Worm (Caenorhabditis elegans) whole organism, L4 larva: ENCODE measurements around the gene slmp-1.

Source experiments
- F26F4.8 ChIP-seq: fragments of 200-800 bp; sonication (Bioruptor generic); conservative IDR thresholded peaks from 2 replicates; pipeline ENCODE4 v1.3.6; 2022; ENCODE audit warnings: missing genetic modification characterization, missing compliant biosample characterization
- F44E2.7 ChIP-seq: fragments of 200-800 bp; sonication (Bioruptor generic); IDR thresholded peaks from 2 replicates; pipeline ENCODE4 v2.1.2; 2022; ENCODE audit warnings: missing genetic modification characterization, missing compliant biosample characterization
- T26A8.4 ChIP-seq: fragments of 200-800 bp; sonication (Bioruptor generic); IDR thresholded peaks from 2 replicates; pipeline ENCODE4 v1.3.6; 2022; ENCODE audit warnings: missing genetic modification characterization, missing compliant biosample characterization
- ZK546.5 ChIP-seq, 2 experiments: sonication (generic microtip); optimal IDR thresholded peaks; 2 replicates each; lab custom pipeline; 2017; ENCODE audit warnings: missing biosample characterization in 2 of 2, missing genetic modification characterization in 2 of 2
- aha-1 ChIP-seq: fragments of 150-350 bp; peaks from one replicate; lab custom pipeline; 2014; ENCODE audit warnings: missing biosample characterization, missing genetic modification characterization
- ceh-20 ChIP-seq: fragments of 200-800 bp; sonication (Bioruptor generic); IDR thresholded peaks from 2 replicates; pipeline ENCODE4 v1.3.6; 2022; ENCODE audit warnings: missing genetic modification reagents, missing genetic modification characterization, missing compliant biosample characterization
- ceh-28 ChIP-seq: fragments of 150-350 bp; optimal IDR thresholded peaks from 2 replicates; lab custom pipeline; 2014; ENCODE audit warnings: missing biosample characterization, missing genetic modification reagents, missing genetic modification characterization
- ceh-44 ChIP-seq: fragments of 200-800 bp; sonication (Bioruptor generic); IDR thresholded peaks from 2 replicates; pipeline ENCODE4 v1.3.6; 2022; ENCODE audit warnings: missing genetic modification reagents, missing genetic modification characterization, missing compliant biosample characterization
- ces-1 ChIP-seq: fragments of 150-350 bp; sonication (generic microtip); optimal IDR thresholded peaks from 4 replicates; lab custom pipeline; 2014; ENCODE audit warnings: missing biosample characterization, missing genetic modification reagents, missing genetic modification characterization
- ctbp-1 ChIP-seq: fragments of 200-800 bp; sonication (Bioruptor generic); IDR thresholded peaks from 2 replicates; pipeline ENCODE4 v1.3.6; 2022; ENCODE audit warnings: missing genetic modification reagents, missing genetic modification characterization, missing compliant biosample characterization
- daf-16 ChIP-seq, 3 experiments: sonication (generic microtip); optimal IDR thresholded peaks; 2 replicates each; lab custom pipeline; 2016 to 2017; ENCODE audit warnings: missing genetic modification characterization in 3 of 3, missing genetic modification reagents in 3 of 3, mild to moderate bottlenecking in 2 of 3, missing compliant biosample characterization in 2 of 3, missing biosample characterization in 1 of 3, moderate library complexity in 1 of 3
- dmd-8 ChIP-seq: fragments of 200-800 bp; sonication (Bioruptor generic); IDR thresholded peaks from 2 replicates; pipeline ENCODE4 v1.3.6; 2022; ENCODE audit warnings: missing genetic modification characterization, missing compliant biosample characterization
- dve-1 ChIP-seq: sonication (generic microtip); optimal IDR thresholded peaks from 2 replicates; lab custom pipeline; 2017; ENCODE audit warnings: antibody characterized with exemption, mild to moderate bottlenecking, missing genetic modification characterization, missing compliant biosample characterization; ENCODE audit not compliant: insufficient read depth
- egl-43 ChIP-seq: fragments of 200-800 bp; sonication (Bioruptor generic); IDR thresholded peaks from 2 replicates; pipeline ENCODE4 v1.3.6; 2022; ENCODE audit warnings: missing genetic modification reagents, missing genetic modification characterization, missing compliant biosample characterization
- fkh-10 ChIP-seq: fragments of 150-350 bp; optimal IDR thresholded peaks from 2 replicates; lab custom pipeline; 2014; ENCODE audit warnings: missing biosample characterization, missing genetic modification reagents, missing genetic modification characterization
- hif-1 ChIP-seq, 2 experiments: sonication (generic microtip); optimal IDR thresholded peaks; 2 replicates each; lab custom pipeline; 2016 to 2017; ENCODE audit warnings: missing compliant biosample characterization in 2 of 2, missing genetic modification characterization in 2 of 2, missing genetic modification reagents in 2 of 2, missing genotype in 2 of 2, mild to moderate bottlenecking in 1 of 2
- hlh-11 ChIP-seq: fragments of 200-800 bp; sonication (Bioruptor generic); optimal IDR thresholded peaks from 2 replicates; lab custom pipeline; 2018; ENCODE audit warnings: mild to moderate bottlenecking, missing genetic modification characterization, missing compliant biosample characterization
- hlh-30 ChIP-seq: sonication (generic microtip); optimal IDR thresholded peaks from 2 replicates; lab custom pipeline; 2017; ENCODE audit warnings: antibody characterized with exemption, mild to moderate bottlenecking, missing genetic modification characterization, missing compliant biosample characterization; ENCODE audit not compliant: insufficient read depth
- hmg-1.1 ChIP-seq: fragments of 200-800 bp; sonication (Bioruptor generic); IDR thresholded peaks from 2 replicates; pipeline ENCODE4 v1.3.6; 2022; ENCODE audit warnings: missing genetic modification reagents, missing genetic modification characterization, missing compliant biosample characterization
- lin-29 ChIP-seq: fragments of 200-800 bp; sonication (Bioruptor generic); IDR thresholded peaks from 2 replicates; pipeline ENCODE4 v1.3.6; 2022; ENCODE audit warnings: missing genetic modification reagents, missing genetic modification characterization, missing compliant biosample characterization
- lir-3 ChIP-seq: sonication (generic microtip); optimal IDR thresholded peaks from 2 replicates; lab custom pipeline; 2016; ENCODE audit warnings: mild to moderate bottlenecking, missing genetic modification characterization, missing compliant biosample characterization
- lsy-2 ChIP-seq, 2 experiments: fragments of 150-350 bp in 1 of 2; sonication (generic microtip) in 1 of 2; optimal IDR thresholded peaks; 2 replicates each; lab custom pipeline; 2014 to 2017; ENCODE audit warnings: missing biosample characterization in 2 of 2, missing genetic modification characterization in 2 of 2
- madf-5 ChIP-seq, 2 experiments: fragments of 200-800 bp; sonication (Bioruptor generic); IDR thresholded peaks; 2 replicates each; pipeline ENCODE4 v1.3.6; 2022; ENCODE audit warnings: missing compliant biosample characterization in 2 of 2, missing genetic modification characterization in 2 of 2
- madf-9 ChIP-seq: fragments of 200-800 bp; sonication (Bioruptor generic); conservative IDR thresholded peaks from 2 replicates; pipeline ENCODE4 v1.3.6; 2022; ENCODE audit warnings: missing genetic modification reagents, missing genetic modification characterization, missing compliant biosample characterization
- mdl-1 ChIP-seq, 2 experiments: fragments of 150-350 bp in 1 of 2; sonication (generic microtip) in 1 of 2; optimal IDR thresholded peaks; 2 replicates each; lab custom pipeline; 2014 to 2017; ENCODE audit warnings: missing biosample characterization in 2 of 2, missing genetic modification characterization in 2 of 2
- mdt-29 ChIP-seq: fragments of 200-800 bp; sonication (Bioruptor generic); IDR thresholded peaks from 2 replicates; pipeline ENCODE4 v1.3.6; 2022; ENCODE audit warnings: missing genetic modification reagents, missing genetic modification characterization, missing compliant biosample characterization
- mes-2 ChIP-seq: sonication (generic microtip); optimal IDR thresholded peaks from 2 replicates; lab custom pipeline; 2016; ENCODE audit warnings: missing genotype, mild to moderate bottlenecking, missing genetic modification characterization, missing compliant biosample characterization; ENCODE audit not compliant: poor library complexity, severe bottlenecking
- mxl-2 ChIP-seq: fragments of 200-800 bp; sonication (Bioruptor generic); conservative IDR thresholded peaks from 2 replicates; pipeline ENCODE4 v1.3.6; 2022; ENCODE audit warnings: missing genetic modification reagents, missing genetic modification characterization, missing compliant biosample characterization
- mxl-3 ChIP-seq: fragments of 200-800 bp; sonication (Bioruptor generic); optimal IDR thresholded peaks from 2 replicates; lab custom pipeline; 2018; ENCODE audit warnings: mild to moderate bottlenecking, missing genetic modification characterization, missing compliant biosample characterization
- nhr-11 ChIP-seq: fragments of 150-350 bp; optimal IDR thresholded peaks from 2 replicates; lab custom pipeline; 2014; ENCODE audit warnings: missing biosample characterization, missing genetic modification characterization
- nhr-237 ChIP-seq: sonication (generic microtip); optimal IDR thresholded peaks from 2 replicates; lab custom pipeline; 2017; ENCODE audit warnings: missing biosample characterization, missing genetic modification characterization
- nhr-25 ChIP-seq: sonication (generic microtip); optimal IDR thresholded peaks from 2 replicates; lab custom pipeline; 2017; ENCODE audit warnings: missing genetic modification characterization, mild to moderate bottlenecking, missing compliant biosample characterization, antibody characterized with exemption, moderate library complexity, borderline replicate concordance; ENCODE audit not compliant: insufficient read depth
- nhr-41 ChIP-seq: fragments of 200-800 bp; sonication (Bioruptor generic); IDR thresholded peaks from 2 replicates; pipeline ENCODE4 v1.3.6; 2022; ENCODE audit warnings: missing genetic modification reagents, missing genetic modification characterization, missing compliant biosample characterization
- nhr-42 ChIP-seq: fragments of 200-800 bp; sonication (Bioruptor generic); IDR thresholded peaks from 2 replicates; pipeline ENCODE4 v1.3.6; 2022; ENCODE audit warnings: missing genetic modification characterization, missing compliant biosample characterization
- nhr-6 ChIP-seq: fragments of 150-350 bp; optimal IDR thresholded peaks from 2 replicates; lab custom pipeline; 2014; ENCODE audit warnings: missing biosample characterization, missing genetic modification characterization
- php-3 ChIP-seq: fragments of 200-800 bp; sonication (Bioruptor generic); IDR thresholded peaks from 2 replicates; pipeline ENCODE4 v1.3.6; 2022; ENCODE audit warnings: missing genetic modification reagents, missing genetic modification characterization, missing compliant biosample characterization
- rbr-2 ChIP-seq: sonication (generic microtip); optimal IDR thresholded peaks from 2 replicates; lab custom pipeline; 2016; ENCODE audit warnings: missing genotype, missing genetic modification characterization, missing compliant biosample characterization
- set-16 ChIP-seq: fragments of 200-800 bp; sonication (Bioruptor generic); IDR thresholded peaks from 2 replicates; pipeline ENCODE4 v1.3.6; 2022; ENCODE audit warnings: missing genetic modification reagents, missing genetic modification characterization, missing compliant biosample characterization
- snpc-4 ChIP-seq: fragments of 150-350 bp; optimal IDR thresholded peaks from 2 replicates; lab custom pipeline; 2014; ENCODE audit warnings: missing biosample characterization, missing genetic modification characterization
- spr-1 ChIP-seq: sonication (generic microtip); optimal IDR thresholded peaks from 2 replicates; lab custom pipeline; 2016; ENCODE audit warnings: mild to moderate bottlenecking, missing genetic modification characterization, missing compliant biosample characterization
- spr-3 ChIP-seq: fragments of 200-800 bp; sonication (Bioruptor generic); optimal IDR thresholded peaks from 2 replicates; lab custom pipeline; 2018; ENCODE audit warnings: mild to moderate bottlenecking, missing genetic modification characterization, missing compliant biosample characterization
- unc-130 ChIP-seq: sonication (generic microtip); optimal IDR thresholded peaks from 2 replicates; lab custom pipeline; 2016; ENCODE audit warnings: missing genetic modification reagents, missing genetic modification characterization, missing compliant biosample characterization
- unc-62 ChIP-seq, 3 experiments: fragments of 150-350 bp in 1 of 3; sonication (generic microtip); optimal IDR thresholded peaks in 2 of 3; peaks in 1 of 3; 1 replicate in 1 of 3; 2 replicates in 2 of 3; lab custom pipeline; 2014 to 2017; ENCODE audit warnings: missing biosample characterization in 3 of 3, missing genetic modification characterization in 3 of 3, missing genetic modification reagents in 3 of 3, missing genotype in 1 of 3
- vab-7 ChIP-seq: fragments of 200-800 bp; sonication (Bioruptor generic); IDR thresholded peaks from 2 replicates; pipeline ENCODE4 v1.3.6; 2022; ENCODE audit warnings: missing genetic modification reagents, missing genetic modification characterization, missing compliant biosample characterization
- zfp-2 ChIP-seq: sonication (generic microtip); optimal IDR thresholded peaks from 2 replicates; lab custom pipeline; 2016; ENCODE audit warnings: mild to moderate bottlenecking, missing genetic modification characterization, missing compliant biosample characterization

slmp-1 gene

ce11 chrIV:3232694-3233372 lies 19.3 kb downstream of the slmp-1 start (continued):
- TF ChIP-seq spr-3 (GFP tag; lab: Kevin White, UChicago): no peak
- no peak for TF ChIP-seq zfp-2 (tag; lab: Kevin White, UChicago)
- TF ChIP-seq ceh-20 (GFP tag; lab: Robert Waterston, UW): no peak
- TF ChIP-seq ZK546.5 (tag; optimal IDR thresholded peaks at IDR 0.05; lab: Kevin White, UChicago): no peak
- TF ChIP-seq lsy-2 (tag; optimal IDR thresholded peaks at IDR 0.05; lab: Kevin White, UChicago): peak; percentile 15 to 18
- no peak for TF ChIP-seq snpc-4
- TF ChIP-seq mxl-2 (GFP tag; lab: Robert Waterston, UW): no peak
- TF ChIP-seq nhr-25 (tag; lab: Kevin White, UChicago): peak; percentile 4
- TF ChIP-seq vab-7 (GFP tag; lab: Robert Waterston, UW): 0 out of 2 replicates have a peak, but pooled peaks have one; percentile 27
- peak; percentile 39 for TF ChIP-seq mes-2 (tag; lab: Kevin White, UChicago)
- no peak for TF ChIP-seq unc-130 (GFP tag; lab: Kevin White, UChicago)
- TF ChIP-seq egl-43: 0 out of 2 replicates have a peak, but pooled peaks have one; percentile 23
- no peak for TF ChIP-seq dmd-8 (GFP tag; lab: Robert Waterston, UW)
- no peak for TF ChIP-seq madf-5 (GFP tag; IDR thresholded peaks at IDR 0.05; lab: Robert Waterston, UW)
- TF ChIP-seq mdl-1 (tag; optimal IDR thresholded peaks at IDR 0.05; lab: Kevin White, UChicago): peak; percentile 13 to 87
- peak; percentile 58 for TF ChIP-seq nhr-11 (tag; lab: Kevin White, UChicago)
- TF ChIP-seq F26F4.8 (GFP tag; lab: Robert Waterston, UW): no peak
- TF ChIP-seq nhr-42 (GFP tag; lab: Robert Waterston, UW): no peak; the same call in 1 of the 2 replicates
- no peak for TF ChIP-seq ctbp-1
- no peak for TF ChIP-seq madf-9 (GFP tag; lab: Robert Waterston, UW)
- no peak for TF ChIP-seq lir-3 (tag; lab: Kevin White, UChicago)
- 0 out of 2 replicates have a peak, but pooled peaks have one; percentile 12 for TF ChIP-seq F44E2.7 (GFP tag; lab: Robert Waterston, UW)

ce11 chrIV:3233429-3233885 lies 19.9 kb downstream of the slmp-1 start:
- TF ChIP-seq dve-1 (peak; percentile 44), rbr-2 (tag; lab: Kevin White, UChicago) (peak; percentile 7), nhr-41 (GFP tag; lab: Robert Waterston, UW) (no peak), T26A8.4 (peak; percentile 34; the same call in 1 of the 2 replicates), hmg-1.1 (GFP tag; lab: Robert Waterston, UW) (peak; percentile 53; the same call in 1 of the 2 replicates), nhr-6 (no peak), daf-16 (GFP tag; optimal IDR thresholded peaks at IDR 0.05; lab: Kevin White, UChicago) (no peak), daf-16 (tag; optimal IDR thresholded peaks at IDR 0.05; lab: Kevin White, UChicago) (peak; percentile 6), nhr-237 (tag; lab: Kevin White, UChicago) (no peak), spr-1 (tag; lab: Kevin White, UChicago) (peak; percentile 13), ceh-28 (tag; lab: Kevin White, UChicago) (no peak), hlh-30 (tag; lab: Kevin White, UChicago) (peak; percentile 21), ctbp-1 (no peak), lsy-2 (tag; optimal IDR thresholded peaks at IDR 0.05; lab: Kevin White, UChicago) (peak in 1 of 2 experiments; percentile 16), php-3 (no peak), mdt-29 (GFP tag; lab: Robert Waterston, UW) (0 out of 2 replicates have a peak, but pooled peaks have one; percentile 20), lin-29 (GFP tag; lab: Robert Waterston, UW) (no peak), fkh-10 (no peak), mxl-3 (GFP tag; lab: Kevin White, UChicago) (peak; percentile 66), ceh-44 (GFP tag; lab: Robert Waterston, UW) (no peak), nhr-11 (tag; lab: Kevin White, UChicago) (no peak), ces-1 (GFP tag; lab: Kevin White, UChicago) (no peak), hif-1 (tag; optimal IDR thresholded peaks at IDR 0.05; lab: Kevin White, UChicago) (peak in 1 of 2 experiments; percentile 20), F26F4.8 (GFP tag; lab: Robert Waterston, UW) (no peak), aha-1 (tag; lab: Kevin White, UChicago) (peak; percentile 96), unc-62 (GFP tag; optimal IDR thresholded peaks at IDR 0.05 in 1 of 2; lab: Kevin White, UChicago) (peak in 1 of 2 experiments; percentile 79), unc-62 (tag; optimal IDR thresholded peaks at IDR 0.05; lab: Kevin White, UChicago) (no peak), set-16 (GFP tag; lab: Robert Waterston, UW) (peak; percentile 79), madf-5 (GFP tag; IDR thresholded peaks at IDR 0.05; lab: Robert Waterston, UW) (0 out of 4 replicates have a peak, but pooled peaks of 1 of the 2 experiments have one; percentile 46), hlh-11 (tag; lab: Kevin White, UChicago) (peak; percentile 85)
